Fruit fly (Drosophila melanogaster) whole organism, embryonic: ENCODE results near the gene Cpr62Bc.

Source experiments
- Adf1 ChIP-seq: fragments of 200-800 bp; sonication (Bioruptor generic); IDR thresholded peaks from 2 replicates; pipeline ENCODE4 v1.3.6; 2022; ENCODE audit warnings: missing biosample characterization, missing genetic modification characterization
- Blimp-1 ChIP-seq: fragments of 200-800 bp; sonication (Bioruptor generic); optimal IDR thresholded peaks from 3 replicates; lab custom pipeline; 2018; ENCODE audit warnings: missing biosample characterization, missing genetic modification characterization, mild to moderate bottlenecking, moderate library complexity, missing genetic modification reagents
- BtbVII ChIP-seq: fragments of 200-800 bp; sonication (Bioruptor generic); optimal IDR thresholded peaks from 3 replicates; lab custom pipeline; 2017; ENCODE audit warnings: missing biosample characterization, mild to moderate bottlenecking, missing genetic modification characterization
- Bteb2 ChIP-seq: fragments of 200-800 bp; sonication (Bioruptor generic); optimal IDR thresholded peaks from 2 replicates; lab custom pipeline; 2016; ENCODE audit warnings: missing biosample characterization, missing genetic modification characterization
- CG10321 ChIP-seq: fragments of 200-800 bp; sonication (Bioruptor generic); IDR thresholded peaks from 2 replicates; pipeline ENCODE4 v1.3.6; 2022; ENCODE audit warnings: missing biosample characterization, missing genetic modification characterization
- CG10462 ChIP-seq: fragments of 200-800 bp; sonication (Bioruptor generic); optimal IDR thresholded peaks from 2 replicates; lab custom pipeline; 2016; ENCODE audit warnings: missing biosample characterization, missing genetic modification characterization
- CG11504 ChIP-seq: fragments of 200-800 bp; sonication (Bioruptor generic); optimal IDR thresholded peaks from 3 replicates; lab custom pipeline; 2019; ENCODE audit warnings: missing biosample characterization, mild to moderate bottlenecking, missing genetic modification characterization, moderate library complexity
- CG13123 ChIP-seq: fragments of 200-800 bp; sonication (Bioruptor generic); optimal IDR thresholded peaks from 2 replicates; lab custom pipeline; 2016; ENCODE audit warnings: missing biosample characterization, missing genetic modification characterization
- CG13296 ChIP-seq: fragments of 200-800 bp; sonication (Bioruptor generic); optimal IDR thresholded peaks from 3 replicates; lab custom pipeline; 2018; ENCODE audit warnings: missing biosample characterization, mild to moderate bottlenecking, missing genetic modification characterization
- CG14667 ChIP-seq: fragments of 200-800 bp; sonication (Bioruptor generic); IDR thresholded peaks from 2 replicates; pipeline ENCODE4 v1.3.6; 2022; ENCODE audit warnings: missing biosample characterization, missing genetic modification characterization
- CG14860 ChIP-seq: fragments of 200-800 bp; sonication (Bioruptor generic); IDR thresholded peaks from 3 replicates; pipeline ENCODE4 v1.3.6; 2022; ENCODE audit warnings: missing biosample characterization, missing genetic modification characterization; ENCODE audit not compliant: partially characterized antibody
- CG15601 ChIP-seq: fragments of 200-800 bp; sonication (Bioruptor generic); optimal IDR thresholded peaks from 3 replicates; lab custom pipeline; 2019; ENCODE audit warnings: missing biosample characterization, mild to moderate bottlenecking, missing genetic modification characterization, moderate library complexity
- CG30431 ChIP-seq: fragments of 200-800 bp; sonication (Bioruptor generic); optimal IDR thresholded peaks from 2 replicates; lab custom pipeline; 2017; ENCODE audit warnings: missing biosample characterization, missing genetic modification characterization
- CG3163 ChIP-seq: fragments of 200-800 bp; sonication (Bioruptor generic); optimal IDR thresholded peaks from 3 replicates; lab custom pipeline; 2016; ENCODE audit warnings: missing biosample characterization, missing genetic modification characterization
- CG33557 ChIP-seq: fragments of 200-800 bp; sonication (Bioruptor generic); optimal IDR thresholded peaks from 2 replicates; lab custom pipeline; 2019; ENCODE audit warnings: missing biosample characterization, mild to moderate bottlenecking, missing genetic modification characterization, moderate library complexity
- CG34376 ChIP-seq: fragments of 200-800 bp; sonication (Bioruptor generic); optimal IDR thresholded peaks from 2 replicates; lab custom pipeline; 2018; ENCODE audit warnings: missing biosample characterization, mild to moderate bottlenecking, missing genetic modification characterization
- CG5180 ChIP-seq: fragments of 200-800 bp; sonication (Bioruptor generic); optimal IDR thresholded peaks from 3 replicates; lab custom pipeline; 2017; ENCODE audit warnings: missing biosample characterization, missing genetic modification characterization, mild to moderate bottlenecking, moderate library complexity, missing genetic modification reagents
- CG6683 ChIP-seq: fragments of 200-800 bp; sonication (Bioruptor generic); optimal IDR thresholded peaks from 2 replicates; lab custom pipeline; 2017; ENCODE audit warnings: missing biosample characterization, mild to moderate bottlenecking, missing genetic modification characterization, missing genetic modification reagents
- CG7357 ChIP-seq: fragments of 200-800 bp; sonication (Bioruptor generic); IDR thresholded peaks from 3 replicates; pipeline ENCODE4 v1.3.6; 2022; ENCODE audit warnings: missing biosample characterization, missing genetic modification characterization
- CG7928 ChIP-seq: fragments of 200-800 bp; sonication (Bioruptor generic); optimal IDR thresholded peaks from 2 replicates; lab custom pipeline; 2017; ENCODE audit warnings: missing biosample characterization, mild to moderate bottlenecking, missing genetic modification characterization
- CG7987 ChIP-seq: fragments of 200-800 bp; sonication (Bioruptor generic); optimal IDR thresholded peaks from 2 replicates; lab custom pipeline; 2018; ENCODE audit warnings: missing biosample characterization, mild to moderate bottlenecking, missing genetic modification characterization, moderate library complexity
- CG8924 ChIP-seq: fragments of 200-800 bp; optimal IDR thresholded peaks from 3 replicates; lab custom pipeline; 2019; ENCODE audit warnings: missing biosample characterization, mild to moderate bottlenecking, missing genetic modification characterization, moderate library complexity
- Dref ChIP-seq: fragments of 200-800 bp; sonication (Bioruptor generic); IDR thresholded peaks from 2 replicates; pipeline ENCODE4 v1.3.6; 2022; ENCODE audit warnings: missing biosample characterization, missing genetic modification characterization
- Hand ChIP-seq: fragments of 200-800 bp; sonication (Bioruptor generic); optimal IDR thresholded peaks from 2 replicates; lab custom pipeline; 2017; ENCODE audit warnings: mild to moderate bottlenecking, missing biosample characterization, missing genetic modification reagents, missing genetic modification characterization
- Max ChIP-seq: fragments of 200-800 bp; sonication (Bioruptor generic); optimal IDR thresholded peaks from 2 replicates; lab custom pipeline; 2016; ENCODE audit warnings: missing biosample characterization, mild to moderate bottlenecking, missing genetic modification characterization
- Med ChIP-seq: fragments of 200-800 bp; sonication (Bioruptor generic); peaks from one replicate; lab custom pipeline; 2016; ENCODE audit warnings: missing biosample characterization, missing genetic modification characterization, mild to moderate bottlenecking, inconsistent platforms, moderate library complexity
- Nf-YB ChIP-seq: fragments of 200-800 bp; sonication (Bioruptor generic); optimal IDR thresholded peaks from 3 replicates; lab custom pipeline; 2019; ENCODE audit warnings: missing biosample characterization, mild to moderate bottlenecking, missing genetic modification characterization, moderate library complexity
- ara ChIP-seq: fragments of 200-800 bp; sonication (Bioruptor generic); IDR thresholded peaks from 2 replicates; pipeline ENCODE4 v1.3.6; 2022; ENCODE audit warnings: missing biosample characterization, missing genetic modification characterization
- bowl ChIP-seq: fragments of 200-800 bp; sonication (Bioruptor generic); IDR thresholded peaks from 2 replicates; pipeline ENCODE4 v1.3.6; 2022; ENCODE audit warnings: missing biosample characterization, missing genetic modification characterization
- br ChIP-seq: fragments of >200 bp; optimal IDR thresholded peaks from 2 replicates; lab custom pipeline; 2017
- chn ChIP-seq: fragments of 200-800 bp; sonication (Bioruptor generic); optimal IDR thresholded peaks from 2 replicates; lab custom pipeline; 2016; ENCODE audit warnings: missing biosample characterization, missing genetic modification characterization
- corto ChIP-seq: fragments of 200-800 bp; sonication (Bioruptor generic); optimal IDR thresholded peaks from 2 replicates; lab custom pipeline; 2016; ENCODE audit warnings: missing biosample characterization, mild to moderate bottlenecking, missing genetic modification characterization, moderate library complexity
- dysf ChIP-seq: fragments of 200-800 bp; sonication (Bioruptor generic); IDR thresholded peaks from 3 replicates; pipeline ENCODE4 v1.3.6; 2022; ENCODE audit warnings: missing biosample characterization, missing genetic modification characterization
- ems ChIP-seq: fragments of 200-800 bp; sonication (Bioruptor generic); optimal IDR thresholded peaks from 3 replicates; lab custom pipeline; 2016; ENCODE audit warnings: missing biosample characterization, missing genetic modification characterization
- fd64A ChIP-seq: fragments of 200-800 bp; sonication (Bioruptor generic); optimal IDR thresholded peaks from 3 replicates; lab custom pipeline; 2018; ENCODE audit warnings: missing biosample characterization, mild to moderate bottlenecking, missing genetic modification characterization
- jing ChIP-seq: fragments of 200-800 bp; sonication (Bioruptor generic); optimal IDR thresholded peaks from 2 replicates; lab custom pipeline; 2018; ENCODE audit warnings: missing biosample characterization, mild to moderate bottlenecking, missing genetic modification characterization
- lbe ChIP-seq: fragments of 200-800 bp; sonication (Bioruptor generic); optimal IDR thresholded peaks from 2 replicates; lab custom pipeline; 2016; ENCODE audit warnings: missing biosample characterization, mild to moderate bottlenecking, missing genetic modification characterization
- lilli ChIP-seq: fragments of 200-800 bp; sonication (Bioruptor generic); optimal IDR thresholded peaks from 3 replicates; lab custom pipeline; 2016; ENCODE audit warnings: missing biosample characterization, missing genetic modification characterization
- mld ChIP-seq: fragments of 200-800 bp; sonication (Bioruptor generic); IDR thresholded peaks from 3 replicates; pipeline ENCODE4 v1.3.6; 2022; ENCODE audit warnings: missing biosample characterization, missing genetic modification characterization; ENCODE audit not compliant: partially characterized antibody
- ro ChIP-seq: fragments of 200-800 bp; sonication (Bioruptor generic); IDR thresholded peaks from 2 replicates; pipeline ENCODE4 v1.3.6; 2022; ENCODE audit warnings: missing biosample characterization, missing genetic modification characterization
- run ChIP-seq: fragments of 200-800 bp; sonication (Bioruptor generic); optimal IDR thresholded peaks from 3 replicates; lab custom pipeline; 2018; ENCODE audit warnings: missing biosample characterization, mild to moderate bottlenecking, missing genetic modification characterization
- sc ChIP-seq, 3 experiments: fragments of >200 bp in 2 of 3; fragments of 200-800 bp in 1 of 3; sonication (Bioruptor generic) in 1 of 3; optimal IDR thresholded peaks; 2 replicates in 2 of 3; 3 replicates in 1 of 3; lab custom pipeline; 2017; ENCODE audit warnings: mild to moderate bottlenecking in 1 of 3, missing biosample characterization in 1 of 3, missing genetic modification characterization in 1 of 3, missing genetic modification reagents in 1 of 3
- scrt ChIP-seq: fragments of 200-800 bp; sonication (Bioruptor generic); optimal IDR thresholded peaks from 2 replicates; lab custom pipeline; 2018; ENCODE audit warnings: missing biosample characterization, mild to moderate bottlenecking, missing genetic modification characterization, moderate library complexity
- sens-2 ChIP-seq: fragments of 200-800 bp; sonication (Bioruptor generic); IDR thresholded peaks from 2 replicates; pipeline ENCODE4 v1.3.6; 2022; ENCODE audit warnings: missing biosample characterization, missing genetic modification characterization
- tap ChIP-seq: fragments of 200-800 bp; optimal IDR thresholded peaks from 3 replicates; lab custom pipeline; 2019; ENCODE audit warnings: missing biosample characterization, mild to moderate bottlenecking, missing genetic modification characterization, moderate library complexity
- tna ChIP-seq: fragments of 200-800 bp; sonication (Bioruptor generic); IDR thresholded peaks from 2 replicates; pipeline ENCODE4 v1.3.6; 2022; ENCODE audit warnings: missing biosample characterization, missing genetic modification characterization; ENCODE audit not compliant: partially characterized antibody
- tup ChIP-seq: fragments of 200-800 bp; sonication (Bioruptor generic); optimal IDR thresholded peaks from 2 replicates; lab custom pipeline; 2016; ENCODE audit warnings: missing biosample characterization, mild to moderate bottlenecking, missing genetic modification characterization, moderate library complexity

The Cpr62Bc gene

DNA sequence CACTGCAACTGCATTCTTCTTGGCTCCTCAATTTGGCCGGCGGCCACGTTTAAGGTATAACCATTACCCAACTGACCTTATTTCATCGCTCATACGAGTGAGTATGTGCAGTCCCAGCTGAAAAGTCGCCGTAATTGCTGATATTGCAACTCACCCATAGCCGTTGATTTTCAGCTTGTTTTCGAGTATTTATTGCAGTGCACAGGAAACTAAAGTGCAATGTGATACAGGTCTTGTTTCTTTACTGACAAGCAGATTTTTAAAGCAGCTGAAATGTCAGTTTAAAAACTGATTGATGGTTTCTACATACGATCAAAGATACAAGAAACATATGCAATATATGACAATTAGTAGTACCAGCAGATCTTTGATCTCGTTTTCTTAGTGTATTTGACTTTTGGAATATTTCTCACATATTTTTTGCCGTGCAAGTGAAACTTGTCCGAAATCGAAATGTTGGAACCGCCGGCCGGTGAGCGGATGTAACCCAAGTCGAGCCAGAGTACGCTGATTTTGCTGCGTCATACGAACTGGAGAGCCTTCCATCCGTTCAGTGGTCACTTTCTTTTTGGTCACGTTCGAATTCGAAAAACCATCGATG is 46.1 kb upstream of the Cpr62Bc start:
- TF ChIP-seq CG7928 (GFP tag; lab: Kevin White, UChicago) (no peak), Blimp-1 (GFP tag; lab: Kevin White, UChicago) (peak; percentile 22)
- TF ChIP-seq, all 482 proteins: peak for 1

DNA sequence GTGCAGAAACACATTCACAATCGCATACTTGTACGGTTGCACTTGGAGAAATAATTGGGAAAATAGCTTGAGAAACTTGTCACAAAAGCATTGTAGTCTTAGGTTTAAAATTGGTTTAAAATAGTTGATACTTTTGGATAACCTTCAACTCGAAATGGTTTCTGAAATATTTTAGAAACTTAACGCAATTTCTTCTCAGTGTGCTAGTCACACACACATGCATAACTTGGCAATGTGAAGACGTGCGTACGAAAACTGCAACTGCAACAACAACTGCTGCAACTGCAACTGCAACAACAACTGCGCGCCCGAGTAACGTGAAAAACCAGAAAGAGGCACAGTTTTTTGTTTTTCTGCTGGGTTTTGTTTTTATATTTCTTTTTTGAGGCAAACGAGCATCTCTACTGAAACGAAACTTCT is 44.3 kb upstream of the Cpr62Bc start:
- TF ChIP-seq CG8924 (tag; lab: Kevin White, UChicago) (peak; percentile 85), dysf (peak; percentile 78), CG34376 (GFP tag; lab: Kevin White, UChicago) (no peak), tna (GFP tag; lab: Robert Waterston, UW) (no peak), CG7357 (GFP tag; lab: Robert Waterston, UW) (peak; percentile 51; the same call in 1 of the 3 replicates), CG13296 (peak; percentile 49), jing (GFP tag; lab: Kevin White, UChicago) (peak; percentile 88), Bteb2 (GFP tag; lab: Kevin White, UChicago) (peak; percentile 48), chn (GFP tag; lab: Kevin White, UChicago) (peak; percentile 84), CG6683 (GFP tag; lab: Kevin White, UChicago) (no peak), CG33557 (GFP tag; lab: Kevin White, UChicago) (peak; percentile 34), run (tag; lab: Kevin White, UChicago) (peak; percentile 24), ara (GFP tag; lab: Robert Waterston, UW) (peak; percentile 91), sens-2 (GFP tag; lab: Robert Waterston, UW) (peak; percentile 95), sc (optimal IDR thresholded peaks at IDR 0.05; lab: Kevin White, UChicago) (no peak), sc (GFP tag; optimal IDR thresholded peaks at IDR 0.05; lab: Kevin White, UChicago) (peak; percentile 78), CG3163 (GFP tag; lab: Kevin White, UChicago) (peak; percentile 34), ems (peak; percentile 73), br (lab: Kevin White, UChicago) (no peak), BtbVII (GFP tag; lab: Kevin White, UChicago) (peak; percentile 29), Med (GFP tag; lab: Kevin White, UChicago) (peak; percentile 96), tup (GFP tag; lab: Kevin White, UChicago) (no peak), CG10321 (GFP tag; lab: Robert Waterston, UW) (peak; percentile 49; the same call in 1 of the 2 replicates), lilli (peak; percentile 67), Dref (GFP tag; lab: Robert Waterston, UW) (no peak), CG11504 (peak; percentile 91), Max (peak; percentile 77), CG7987 (GFP tag; lab: Kevin White, UChicago) (no peak), CG14667 (peak; percentile 75), CG14860 (no peak), fd64A (GFP tag; lab: Kevin White, UChicago) (peak; percentile 73), CG13123 (GFP tag; lab: Kevin White, UChicago) (peak; percentile 58), CG10462 (GFP tag; lab: Kevin White, UChicago) (peak; percentile 81), mld (GFP tag; lab: Robert Waterston, UW) (no peak), bowl (GFP tag; lab: Robert Waterston, UW) (peak; percentile 68; the same call in 1 of the 2 replicates), corto (GFP tag; lab: Kevin White, UChicago) (peak; percentile 82), CG30431 (GFP tag; lab: Kevin White, UChicago) (peak; percentile 76), Nf-YB (GFP tag; lab: Kevin White, UChicago) (peak; percentile 52), Hand (GFP tag; lab: Kevin White, UChicago) (no peak), scrt (GFP tag; lab: Kevin White, UChicago) (peak; percentile 48), tap (peak; percentile 90), lbe (peak; percentile 93), ro (GFP tag; lab: Robert Waterston, UW) (peak; percentile 37; the same call in 1 of the 2 replicates), CG5180 (GFP tag; lab: Kevin White, UChicago) (peak; percentile 75), CG15601 (tag; lab: Kevin White, UChicago) (peak; percentile 70), Adf1 (GFP tag; lab: Robert Waterston, UW) (no peak)
